Worm (Caenorhabditis elegans): ENCODE results near the gene F44F4.15.

Gene F44F4.15

ce11 chrII:10884396-10884795 lies 30.1 kb upstream of the F44F4.15 start, which contains the start of gene egg-3:
Gene egg-3 (minus strand): TSS chrII:10884441.
- TF ChIP-seq tra-4 (tag; optimal IDR thresholded peaks at IDR 0.05) (no peak), tbx-37 (GFP tag; conservative IDR thresholded peaks at IDR 0.05) (no peak), sea-1 (GFP tag; conservative IDR thresholded peaks at IDR 0.05) (no peak), ets-7 (tag; optimal IDR thresholded peaks at IDR 0.05) (no peak), ama-1 (optimal IDR thresholded peaks at IDR 0.05) (no peak), hmbx-1 (tag; optimal IDR thresholded peaks at IDR 0.05) (no peak), hnd-1 (tag; optimal IDR thresholded peaks at IDR 0.05) (no peak), pes-1 (GFP tag; IDR thresholded peaks at IDR 0.05) (no peak), F13C5.2 (tag; optimal IDR thresholded peaks at IDR 0.05) (no peak), ceh-13 (GFP tag; optimal IDR thresholded peaks at IDR 0.05) (no peak)

- TF ChIP-seq hmbx-1 (tag; optimal IDR thresholded peaks at IDR 0.05) (no peak), aly-1 (tag; optimal IDR thresholded peaks at IDR 0.05) (no peak), pes-1 (GFP tag; IDR thresholded peaks at IDR 0.05) (no peak)
These were observed 29.2 kb upstream of the F44F4.15 start for ce11 chrII:10885250-10885649.

- TF ChIP-seq tbx-11 (GFP tag; IDR thresholded peaks at IDR 0.05) (no peak), B0310.2 (tag; optimal IDR thresholded peaks at IDR 0.05) (no peak), ets-7 (tag; optimal IDR thresholded peaks at IDR 0.05) (no peak), F13C5.2 (tag; optimal IDR thresholded peaks at IDR 0.05) (no peak), hmg-4 (GFP tag; optimal IDR thresholded peaks at IDR 0.05) (no peak), sea-1 (GFP tag; conservative IDR thresholded peaks at IDR 0.05) (no peak)
These were observed 28.5 kb upstream of the F44F4.15 start, which contains the start of gene F44F4.3 for ce11 chrII:10885868-10886514. Gene F44F4.3 (minus strand): TSS chrII:10885918.

ce11 chrII:10887097-10887496 lies 27.4 kb upstream of the F44F4.15 start:
- no peak for TF ChIP-seq scrt-1 (GFP tag; IDR thresholded peaks at IDR 0.05)
- no peak for TF ChIP-seq tbx-11 (GFP tag; IDR thresholded peaks at IDR 0.05)
- no peak for TF ChIP-seq pes-1 (GFP tag; IDR thresholded peaks at IDR 0.05)
- no peak for TF ChIP-seq hmg-4 (GFP tag; optimal IDR thresholded peaks at IDR 0.05)
- no peak for TF ChIP-seq aly-1 (tag; optimal IDR thresholded peaks at IDR 0.05)
- no peak for TF ChIP-seq tra-4 (tag; optimal IDR thresholded peaks at IDR 0.05)
- TF ChIP-seq tbx-37 (GFP tag; conservative IDR thresholded peaks at IDR 0.05) = no peak
- TF ChIP-seq flt-1 (GFP tag; IDR thresholded peaks at IDR 0.05) = no peak
- no peak for TF ChIP-seq hmbx-1 (tag; optimal IDR thresholded peaks at IDR 0.05)
- TF ChIP-seq hnd-1 (tag; optimal IDR thresholded peaks at IDR 0.05) = no peak
- no peak for TF ChIP-seq B0310.2 (tag; optimal IDR thresholded peaks at IDR 0.05)
- TF ChIP-seq ceh-36 (tag; optimal IDR thresholded peaks at IDR 0.05) = no peak
- TF ChIP-seq ama-1 (optimal IDR thresholded peaks at IDR 0.05) = no peak
- no peak for TF ChIP-seq ceh-13 (GFP tag; optimal IDR thresholded peaks at IDR 0.05)

ce11 chrII:10888979-10889378 lies 25.5 kb upstream of the F44F4.15 start, which contains the start of gene ptr-8:
Gene ptr-8 (plus strand): TSS chrII:10889279.
- no peak for TF ChIP-seq pes-1 (GFP tag; IDR thresholded peaks at IDR 0.05)
- TF ChIP-seq tbx-11 (GFP tag; IDR thresholded peaks at IDR 0.05) = no peak
- TF ChIP-seq hmbx-1 (tag; optimal IDR thresholded peaks at IDR 0.05) = no peak
- TF ChIP-seq ceh-13 (GFP tag; optimal IDR thresholded peaks at IDR 0.05) = no peak
- no peak for TF ChIP-seq F13C5.2 (tag; optimal IDR thresholded peaks at IDR 0.05)
- TF ChIP-seq tbx-37 (GFP tag; conservative IDR thresholded peaks at IDR 0.05) = no peak
- no peak for TF ChIP-seq B0310.2 (tag; optimal IDR thresholded peaks at IDR 0.05)
- TF ChIP-seq hnd-1 (tag; optimal IDR thresholded peaks at IDR 0.05) = no peak
- no peak for TF ChIP-seq scrt-1 (GFP tag; IDR thresholded peaks at IDR 0.05)
- no peak for TF ChIP-seq aly-1 (tag; optimal IDR thresholded peaks at IDR 0.05)
- TF ChIP-seq ama-1 (optimal IDR thresholded peaks at IDR 0.05) = no peak
- no peak for TF ChIP-seq flt-1 (GFP tag; IDR thresholded peaks at IDR 0.05)
- TF ChIP-seq hmg-4 (GFP tag; optimal IDR thresholded peaks at IDR 0.05) = no peak
- TF ChIP-seq ets-7 (tag; optimal IDR thresholded peaks at IDR 0.05) = no peak
- TF ChIP-seq sea-1 (GFP tag; conservative IDR thresholded peaks at IDR 0.05) = no peak
- TF ChIP-seq ceh-36 (tag; optimal IDR thresholded peaks at IDR 0.05) = no peak
- no peak for TF ChIP-seq tra-4 (tag; optimal IDR thresholded peaks at IDR 0.05)

- TF ChIP-seq hmbx-1 (tag; optimal IDR thresholded peaks at IDR 0.05) (no peak), tbx-11 (GFP tag; IDR thresholded peaks at IDR 0.05) (no peak), ets-7 (tag; optimal IDR thresholded peaks at IDR 0.05) (no peak), F13C5.2 (tag; optimal IDR thresholded peaks at IDR 0.05) (no peak), hnd-1 (tag; optimal IDR thresholded peaks at IDR 0.05) (no peak), ceh-13 (GFP tag; optimal IDR thresholded peaks at IDR 0.05) (no peak), tra-4 (tag; optimal IDR thresholded peaks at IDR 0.05) (no peak), ama-1 (optimal IDR thresholded peaks at IDR 0.05) (no peak), aly-1 (tag; optimal IDR thresholded peaks at IDR 0.05) (no peak), ceh-36 (tag; optimal IDR thresholded peaks at IDR 0.05) (no peak), B0310.2 (tag; optimal IDR thresholded peaks at IDR 0.05) (no peak)
These were observed 19.5 kb upstream of the F44F4.15 start, which contains the start of gene sra-10 for ce11 chrII:10894996-10895395. Gene sra-10 (minus strand): TSS chrII:10895096.

- TF ChIP-seq hnd-1 (tag; optimal IDR thresholded peaks at IDR 0.05) (no peak), flt-1 (GFP tag; IDR thresholded peaks at IDR 0.05) (no peak), ceh-36 (tag; optimal IDR thresholded peaks at IDR 0.05) (no peak), tra-4 (tag; optimal IDR thresholded peaks at IDR 0.05) (no peak), ama-1 (optimal IDR thresholded peaks at IDR 0.05) (no peak), hmg-4 (GFP tag; optimal IDR thresholded peaks at IDR 0.05) (no peak), scrt-1 (GFP tag; IDR thresholded peaks at IDR 0.05) (no peak), pes-1 (GFP tag; IDR thresholded peaks at IDR 0.05) (no peak), ceh-13 (GFP tag; optimal IDR thresholded peaks at IDR 0.05) (no peak), ets-7 (tag; optimal IDR thresholded peaks at IDR 0.05) (no peak), F13C5.2 (tag; optimal IDR thresholded peaks at IDR 0.05) (no peak), tbx-37 (GFP tag; conservative IDR thresholded peaks at IDR 0.05) (no peak), B0310.2 (tag; optimal IDR thresholded peaks at IDR 0.05) (no peak)
These were observed 18.5 kb upstream of the F44F4.15 start for ce11 chrII:10895959-10896358.
